Worm (Caenorhabditis elegans): ENCODE data around the gene cyl-1.

cyl-1 gene

DNA sequence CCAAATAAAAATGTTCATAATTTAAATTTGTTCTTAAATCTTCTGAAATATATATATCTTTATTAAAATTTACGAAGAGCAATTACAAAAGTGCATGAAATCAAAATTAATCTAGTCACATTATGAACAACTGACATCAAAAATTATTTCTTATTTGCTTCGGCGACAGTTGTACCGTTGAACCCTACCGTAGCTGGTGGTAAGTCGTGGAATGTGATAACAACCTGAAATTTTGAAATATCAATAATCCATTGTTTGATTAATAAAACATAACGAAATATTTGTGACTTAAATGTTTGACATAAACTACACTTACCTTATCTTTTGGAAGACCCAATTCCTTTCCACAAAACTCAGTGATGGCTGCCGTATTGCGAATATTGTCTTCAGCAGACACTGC, 16.8 kb downstream of the cyl-1 start (continued):
- TF ChIP-seq nfyb-1 (GFP tag; IDR thresholded peaks at IDR 0.05) (no peak), hrde-1 (tag; optimal IDR thresholded peaks at IDR 0.05; ENCODE audit: borderline replicate concordance) (no peak), hmg-1.2 (GFP tag; IDR thresholded peaks at IDR 0.05) (0 out of 2 replicates have a peak, but pooled peaks have one; percentile 9), sptf-2 (GFP tag; optimal IDR thresholded peaks at IDR 0.05) (no peak), repo-1 (tag; optimal IDR thresholded peaks at IDR 0.05) (no peak), egl-44 (GFP tag; IDR thresholded peaks at IDR 0.05) (no peak), ztf-6 (GFP tag; IDR thresholded peaks at IDR 0.05) (no peak), F22D6.2 (tag; optimal IDR thresholded peaks at IDR 0.05) (no peak), ztf-3 (GFP tag; optimal IDR thresholded peaks at IDR 0.05) (no peak), Y56A3A.18 (GFP tag; IDR thresholded peaks at IDR 0.05) (no peak)

DNA sequence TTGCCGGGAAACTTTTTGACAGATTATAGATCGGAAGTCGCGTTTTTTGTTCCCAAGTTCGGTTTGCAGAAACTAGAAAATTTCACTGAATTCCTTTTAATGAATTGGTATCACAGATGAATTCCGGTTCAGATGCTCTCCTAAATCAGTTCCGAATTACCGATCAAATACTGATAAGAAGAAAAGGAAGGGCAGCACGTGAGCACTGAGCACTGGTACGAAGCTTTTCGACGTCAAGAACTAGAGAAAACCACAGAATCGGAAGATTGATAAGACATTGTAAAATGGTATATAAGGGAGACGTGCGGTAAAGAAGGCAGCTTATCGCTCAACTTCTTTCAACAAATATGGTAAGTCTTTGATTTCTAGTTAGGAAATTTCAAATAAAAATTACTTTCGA, 18.3 kb downstream of the cyl-1 start, which contains the start of gene cpr-1:
Gene cpr-1 (plus strand): TSS at position 319 of the 400 bp plus-strand sequence.
- TF ChIP-seq ets-4 (GFP tag; optimal IDR thresholded peaks at IDR 0.05), result peak; percentile 87
- TF ChIP-seq ekl-4 (GFP tag; IDR thresholded peaks at IDR 0.05), result no peak
- TF ChIP-seq ztf-22 (GFP tag; optimal IDR thresholded peaks at IDR 0.05), result peak; percentile 59
- TF ChIP-seq F39B2.1 (GFP tag; IDR thresholded peaks at IDR 0.05), result no peak
- peak; percentile 93 for TF ChIP-seq nhr-80 (tag; optimal IDR thresholded peaks at IDR 0.05)
- no peak for TF ChIP-seq snpc-4 (GFP tag; optimal IDR thresholded peaks at IDR 0.05)
- peak in 1 of 4 experiments; percentile 25 for TF ChIP-seq snpc-4 (tag; optimal IDR thresholded peaks at IDR 0.05)
- no peak for TF ChIP-seq ztf-28 (GFP tag; IDR thresholded peaks at IDR 0.05)

DNA sequence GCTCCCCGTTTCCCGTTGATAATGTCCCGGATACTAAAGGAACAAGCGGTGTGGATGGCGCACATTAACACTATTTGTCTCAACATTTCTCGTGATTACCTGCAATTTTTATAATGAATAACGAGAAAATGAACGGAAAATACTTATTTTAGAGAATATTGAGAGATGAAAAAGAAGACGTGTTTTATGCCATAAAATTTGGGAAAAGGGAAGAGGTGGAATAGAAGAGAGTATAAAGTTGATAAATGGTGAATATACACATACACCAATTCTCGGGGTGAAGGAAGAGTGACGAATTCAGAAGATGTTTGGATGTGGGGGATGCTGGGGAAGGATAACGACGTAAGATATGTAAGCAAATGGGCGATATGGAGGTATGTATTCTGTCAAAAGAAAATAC, 28.8 kb downstream of the cyl-1 start, which contains the start of gene F58H1.7:
Gene F58H1.7 (minus strand): TSS at position 101 of the 400 bp plus-strand sequence.
- TF ChIP-seq zfh-2 (GFP tag; conservative IDR thresholded peaks at IDR 0.05) (no peak), lin-54 (GFP tag; optimal IDR thresholded peaks at IDR 0.05) (no peak), ceh-100 (GFP tag; IDR thresholded peaks at IDR 0.05) (no peak), rec-8 (tag; optimal IDR thresholded peaks at IDR 0.05) (no peak), akir-1 (GFP tag; optimal IDR thresholded peaks at IDR 0.05) (no peak), egl-44 (GFP tag; IDR thresholded peaks at IDR 0.05) (no peak), pha-4 (tag; optimal IDR thresholded peaks at IDR 0.05) (no peak), snpc-1.3 (tag; optimal IDR thresholded peaks at IDR 0.05; ENCODE audit: insufficient read depth) (no peak), tbp1 (GFP tag; optimal IDR thresholded peaks at IDR 0.05) (no peak), ceh-79 (tag; optimal IDR thresholded peaks at IDR 0.05) (no peak), F10E7.11 (tag; optimal IDR thresholded peaks at IDR 0.05) (no peak), egl-18 (GFP tag; IDR thresholded peaks at IDR 0.05) (no peak), dox-1 (GFP tag; IDR thresholded peaks at IDR 0.05) (no peak), tbx-9 (tag; optimal IDR thresholded peaks at IDR 0.05; ENCODE audit: borderline replicate concordance) (no peak), F33H1.4 (GFP tag; IDR thresholded peaks at IDR 0.05) (no peak)

DNA sequence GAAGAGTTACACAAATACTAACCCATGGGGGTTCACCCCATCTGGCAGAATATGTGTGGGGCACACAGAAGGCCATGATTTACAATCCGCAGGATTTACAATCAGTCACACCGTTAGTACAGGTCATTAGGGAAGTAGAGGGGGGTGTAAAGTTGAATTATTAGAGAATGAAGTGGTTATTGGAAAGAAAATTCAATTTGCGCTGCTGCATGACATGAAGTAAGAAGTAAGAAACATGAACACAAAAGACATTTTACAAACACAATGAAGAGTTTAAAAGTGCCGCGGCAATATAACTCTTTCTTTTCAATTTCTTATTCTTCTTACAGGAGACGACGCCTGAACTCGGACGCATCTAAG, 32.7 kb downstream of the cyl-1 start:
- TF ChIP-seq ceh-27 (GFP tag; optimal IDR thresholded peaks at IDR 0.05) (no peak), ceh-91 (GFP tag; IDR thresholded peaks at IDR 0.05) (no peak), unc-130 (GFP tag; optimal IDR thresholded peaks at IDR 0.05) (no peak), hmg-20 (GFP tag; IDR thresholded peaks at IDR 0.05) (no peak), ztf-26 (tag; optimal IDR thresholded peaks at IDR 0.05) (no peak), ceh-79 (tag; optimal IDR thresholded peaks at IDR 0.05) (no peak), B0019.2 (GFP tag; conservative IDR thresholded peaks at IDR 0.05) (no peak), lin-54 (GFP tag; optimal IDR thresholded peaks at IDR 0.05) (no peak), fkh-3 (tag; optimal IDR thresholded peaks at IDR 0.05) (no peak), tlf-1 (GFP tag; optimal IDR thresholded peaks at IDR 0.05) (no peak), bed-1 (GFP tag; IDR thresholded peaks at IDR 0.05) (no peak), F33H1.4 (GFP tag; IDR thresholded peaks at IDR 0.05) (no peak), nfya-1 (tag; optimal IDR thresholded peaks at IDR 0.05; ENCODE audit: borderline replicate concordance, insufficient read depth) (no peak), K12H6.12 (tag; optimal IDR thresholded peaks at IDR 0.05) (no peak), pbrm-1 (GFP tag; IDR thresholded peaks at IDR 0.05) (no peak), nfya-2 (GFP tag; IDR thresholded peaks at IDR 0.05) (no peak), nfyb-1 (GFP tag; IDR thresholded peaks at IDR 0.05) (no peak), F39B2.1 (GFP tag; IDR thresholded peaks at IDR 0.05) (no peak)

All from whole organism, young adult.